Fruit fly (Drosophila melanogaster): ENCODE results near the gene Wdr24.

Wdr24 gene

dm6 chr3R:29696359-29696758 lies 48.5 kb downstream of the Wdr24 start (continued):
- TF ChIP-seq Atf6 (GFP tag; IDR thresholded peaks at IDR 0.05) = no peak
- peak; percentile 14 for TF ChIP-seq gsb-n (tag; optimal IDR thresholded peaks at IDR 0.05)
- peak; percentile 59 for TF ChIP-seq CG9727 (GFP tag; optimal IDR thresholded peaks at IDR 0.05)
- no peak for TF ChIP-seq Tbp (GFP tag; optimal IDR thresholded peaks at IDR 0.05)
- peak; percentile 9; the same call in 1 of the 2 replicates for TF ChIP-seq sob (GFP tag; IDR thresholded peaks at IDR 0.05)
- TF ChIP-seq Hey (tag; optimal IDR thresholded peaks at IDR 0.05) = no peak
- no peak for TF ChIP-seq CG34376 (GFP tag; optimal IDR thresholded peaks at IDR 0.05)

- no peak for TF ChIP-seq CHES-1-like (GFP tag; optimal IDR thresholded peaks at IDR 0.05)
- TF ChIP-seq sens (GFP tag) = no peak
These were observed 49.1 kb downstream of the Wdr24 start for dm6 chr3R:29695744-29696143.

dm6 chr3R:29692009-29692641 lies 52.8 kb downstream of the Wdr24 start, which contains the start of gene dmrt99B:
dmrt99B (plus strand) TSS chr3R:29692591.
- TF ChIP-seq Nf-YC (tag; optimal IDR thresholded peaks at IDR 0.05) = peak; percentile 96
- peak; percentile 5 for TF ChIP-seq Med (GFP tag)
- TF ChIP-seq CG34224 (GFP tag; IDR thresholded peaks at IDR 0.05; ENCODE audit: partially characterized antibody) = 0 out of 3 replicates have a peak, but pooled peaks have one; percentile 22
- TF ChIP-seq Adf1 (GFP tag; IDR thresholded peaks at IDR 0.05) = peak; percentile 91
- no peak for TF ChIP-seq CG12104 (GFP tag; optimal IDR thresholded peaks at IDR 0.05)
- 0 out of 2 replicates have a peak, but pooled peaks have one; percentile 15 for TF ChIP-seq CG32767 (GFP tag; IDR thresholded peaks at IDR 0.05)
- TF ChIP-seq CG7372 (GFP tag; IDR thresholded peaks at IDR 0.05) = peak; percentile 74
- peak; percentile 57 for TF ChIP-seq dmrt99B (tag; optimal IDR thresholded peaks at IDR 0.05)
- TF ChIP-seq Ada2b (GFP tag; IDR thresholded peaks at IDR 0.05) = no peak
- peak; percentile 38; the same call in 1 of the 4 replicates for TF ChIP-seq Dll (GFP tag; IDR thresholded peaks at IDR 0.05; ENCODE audit: partially characterized antibody)
- peak in 1 of 2 experiments; percentile 24 for TF ChIP-seq Trl (optimal IDR thresholded peaks at IDR 0.05)
- no peak for TF ChIP-seq Trl (GFP tag; optimal IDR thresholded peaks at IDR 0.05)
- TF ChIP-seq Ets97D (GFP tag; optimal IDR thresholded peaks at IDR 0.05) = no peak
- TF ChIP-seq seq (GFP tag; IDR thresholded peaks at IDR 0.05) = peak; percentile 84; the same call in 1 of the 2 replicates
- TF ChIP-seq Deaf1 (tag; optimal IDR thresholded peaks at IDR 0.05) = peak; percentile 10
- TF ChIP-seq Nf-YB (GFP tag; optimal IDR thresholded peaks at IDR 0.05) = peak; percentile 96
- no peak for TF ChIP-seq CG1529 (GFP tag; optimal IDR thresholded peaks at IDR 0.05)
- TF ChIP-seq Mad (GFP tag; optimal IDR thresholded peaks at IDR 0.05) = no peak
- 0 out of 4 replicates have a peak, but pooled peaks have one; percentile 17 for TF ChIP-seq chinmo (GFP tag; IDR thresholded peaks at IDR 0.05; ENCODE audit: partially characterized antibody)
- no peak for TF ChIP-seq sqz (GFP tag; optimal IDR thresholded peaks at IDR 0.05)
- peak; percentile 81 for TF ChIP-seq cg (GFP tag; optimal IDR thresholded peaks at IDR 0.05)
- TF ChIP-seq CG15479 (GFP tag; optimal IDR thresholded peaks at IDR 0.05) = peak; percentile 10
- 0 out of 3 replicates have a peak, but pooled peaks have one; percentile 6 for TF ChIP-seq CG6791 (GFP tag; IDR thresholded peaks at IDR 0.05; ENCODE audit: partially characterized antibody)
- TF ChIP-seq grau (tag; optimal IDR thresholded peaks at IDR 0.05) = peak; percentile 6
